Worm (Caenorhabditis elegans) whole organism, L1 larva: ENCODE measurements around the gene F32D8.13.

Experiments
- blmp-1 ChIP-seq: fragments of 150-350 bp; optimal IDR thresholded peaks from 2 replicates; lab custom pipeline; 2014; ENCODE audit warnings: missing biosample characterization, missing genetic modification characterization
- dpl-1 ChIP-seq, 3 experiments: fragments of 150-350 bp in 2 of 3; sonication (generic microtip) in 1 of 3; optimal IDR thresholded peaks; 2 replicates each; lab custom pipeline; 2014 to 2017; ENCODE audit warnings: missing biosample characterization in 3 of 3, missing genetic modification characterization in 3 of 3, missing genetic modification reagents in 3 of 3
- fkh-10 ChIP-seq: sonication (generic microtip); optimal IDR thresholded peaks from 2 replicates; lab custom pipeline; 2017; ENCODE audit warnings: missing biosample characterization, missing genetic modification reagents, missing genetic modification characterization
- lin-13 ChIP-seq: fragments of 150-350 bp; optimal IDR thresholded peaks from 2 replicates; lab custom pipeline; 2014; ENCODE audit warnings: missing biosample characterization, missing genetic modification reagents, missing genetic modification characterization
- lin-15B ChIP-seq: fragments of 150-350 bp; sonication (generic microtip); optimal IDR thresholded peaks from 3 replicates; lab custom pipeline; 2014; ENCODE audit warnings: missing biosample characterization, missing genetic modification characterization
- nhr-237 ChIP-seq: fragments of 150-350 bp; optimal IDR thresholded peaks from 2 replicates; lab custom pipeline; 2014; ENCODE audit warnings: missing biosample characterization, missing genetic modification characterization
- nhr-85 ChIP-seq: sonication (generic microtip); peaks from one replicate; lab custom pipeline; 2016; ENCODE audit warnings: missing genetic modification characterization, inconsistent platforms, missing compliant biosample characterization
- unc-62 ChIP-seq: fragments of 150-350 bp; optimal IDR thresholded peaks from 2 replicates; lab custom pipeline; 2014; ENCODE audit warnings: missing biosample characterization, missing genetic modification reagents, missing genetic modification characterization
- unc-98 ChIP-seq: fragments of 200-800 bp; sonication (Bioruptor generic); IDR thresholded peaks from 2 replicates; pipeline ENCODE4 v1.3.6; 2022; ENCODE audit warnings: missing genetic modification characterization, missing compliant biosample characterization
- zip-4 ChIP-seq: fragments of 200-800 bp; sonication (Bioruptor generic); optimal IDR thresholded peaks from 2 replicates; lab custom pipeline; 2018; ENCODE audit warnings: mild to moderate bottlenecking, missing genetic modification characterization, moderate library complexity, missing compliant biosample characterization
- ztf-11 ChIP-seq, 2 experiments: sonication (generic microtip); optimal IDR thresholded peaks; 2 replicates each; lab custom pipeline; 2016 to 2017; ENCODE audit warnings: missing genetic modification characterization in 2 of 2, missing biosample characterization in 1 of 2, missing compliant biosample characterization in 1 of 2
- ztf-4 ChIP-seq: fragments of 150-350 bp; optimal IDR thresholded peaks from 2 replicates; lab custom pipeline; 2014; ENCODE audit warnings: missing biosample characterization, missing genetic modification characterization

DNA sequence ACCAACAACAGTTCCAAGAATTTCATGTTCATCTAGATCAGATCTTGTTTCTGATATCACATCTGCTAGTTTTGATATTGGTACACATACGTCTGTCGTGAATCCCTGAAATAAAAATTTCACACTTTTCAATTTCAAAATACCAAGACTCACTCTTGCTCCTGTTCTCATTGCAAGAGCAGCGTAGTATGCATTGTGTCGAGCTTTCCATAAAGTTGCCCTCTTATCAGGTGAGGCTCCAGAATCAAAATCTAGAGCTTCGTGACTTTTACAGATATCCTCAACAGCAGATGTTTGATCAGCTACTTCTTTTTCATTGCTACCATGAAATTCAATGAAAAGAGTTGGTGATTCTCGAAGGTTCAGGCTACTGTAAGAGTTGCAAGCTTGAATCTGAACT, 7.3 kb downstream of the F32D8.13 start, which contains the start of gene F32D8.11:
- TF ChIP-seq unc-62 (GFP tag; lab: Kevin White, UChicago), result no peak
- no peak for TF ChIP-seq blmp-1 (tag; lab: Kevin White, UChicago)
- TF ChIP-seq dpl-1 (GFP tag; optimal IDR thresholded peaks at IDR 0.05; lab: Kevin White, UChicago), result no peak
- TF ChIP-seq unc-98 (GFP tag; lab: Robert Waterston, UW), result no peak
- no peak for TF ChIP-seq lin-13 (GFP tag; lab: Kevin White, UChicago)
- TF ChIP-seq nhr-237 (tag; lab: Kevin White, UChicago), result no peak
- no peak for TF ChIP-seq nhr-85 (tag; lab: Kevin White, UChicago)
- no peak for TF ChIP-seq ztf-11 (tag; optimal IDR thresholded peaks at IDR 0.05; lab: Kevin White, UChicago)
- TF ChIP-seq fkh-10 (GFP tag; lab: Kevin White, UChicago), result no peak
- TF ChIP-seq lin-15B (tag; lab: Kevin White, UChicago), result no peak
- TF ChIP-seq ztf-4 (tag; lab: Kevin White, UChicago), result no peak
- TF ChIP-seq zip-4 (GFP tag; lab: Kevin White, UChicago), result no peak
